Fruit fly (Drosophila melanogaster): ENCODE measurements around the gene CG12617.
A peak's percentile ranks its signal among the peaks of the same experiment; 100 is the strongest.

The CG12617 gene

dm6 chr2L:20290665-20291064, 3.8 kb upstream of the CG12617 start:
- no peak for TF ChIP-seq CG7101 (tag; optimal IDR thresholded peaks at IDR 0.05)

- TF ChIP-seq Mnt (GFP tag; optimal IDR thresholded peaks at IDR 0.05) (no peak), cnc (optimal IDR thresholded peaks at IDR 0.05) (no peak)
Measured at dm6 chr2L:20293940-20294339, 553 bp upstream of the CG12617 start.

- no peak for TF ChIP-seq ovo (GFP tag; optimal IDR thresholded peaks at IDR 0.05)
- TF ChIP-seq Hr96 (GFP tag; optimal IDR thresholded peaks at IDR 0.05): no peak
- no peak for TF ChIP-seq CG5204 (GFP tag; optimal IDR thresholded peaks at IDR 0.05)
- TF ChIP-seq pad (GFP tag; optimal IDR thresholded peaks at IDR 0.05): no peak
- no peak for TF ChIP-seq CG12768 (GFP tag; optimal IDR thresholded peaks at IDR 0.05)
- TF ChIP-seq Clk (GFP tag; optimal IDR thresholded peaks at IDR 0.05): no peak
Measured at dm6 chr2L:20295860-20296259, 1.4 kb downstream of the CG12617 start.

- TF ChIP-seq ovo (GFP tag; optimal IDR thresholded peaks at IDR 0.05) (no peak), Hr96 (GFP tag; optimal IDR thresholded peaks at IDR 0.05) (no peak), CG7045 (GFP tag; optimal IDR thresholded peaks at IDR 0.05) (no peak), CG12768 (GFP tag; optimal IDR thresholded peaks at IDR 0.05) (no peak), CG33017 (tag; optimal IDR thresholded peaks at IDR 0.05) (no peak), CG7101 (tag; optimal IDR thresholded peaks at IDR 0.05) (no peak), pad (GFP tag; optimal IDR thresholded peaks at IDR 0.05) (no peak), CG11617 (GFP tag; optimal IDR thresholded peaks at IDR 0.05) (no peak), CG5204 (GFP tag; optimal IDR thresholded peaks at IDR 0.05) (no peak)
Measured at dm6 chr2L:20296946-20297345, 2.5 kb downstream of the CG12617 start.

dm6 chr2L:20310751-20311387, 16.4 kb downstream of the CG12617 start, which contains the start of gene spir:
Gene spir (plus strand): TSS chr2L:20311219.
- TF ChIP-seq ovo (GFP tag; optimal IDR thresholded peaks at IDR 0.05) (no peak), pad (GFP tag; optimal IDR thresholded peaks at IDR 0.05) (peak; percentile 11), Hr96 (GFP tag; optimal IDR thresholded peaks at IDR 0.05) (no peak), Clk (GFP tag; optimal IDR thresholded peaks at IDR 0.05) (no peak), CG33017 (tag; optimal IDR thresholded peaks at IDR 0.05) (peak; percentile 6), CG14711 (tag; optimal IDR thresholded peaks at IDR 0.05) (peak; percentile 34), tj (GFP tag; optimal IDR thresholded peaks at IDR 0.05) (no peak), CG7101 (tag; optimal IDR thresholded peaks at IDR 0.05) (peak; percentile 41), bab1 (GFP tag; optimal IDR thresholded peaks at IDR 0.05) (peak; percentile 1), kay (GFP tag; ENCODE audit: borderline replicate concordance) (peak; percentile 42), CG7045 (GFP tag; optimal IDR thresholded peaks at IDR 0.05) (peak; percentile 8), cic (GFP tag; optimal IDR thresholded peaks at IDR 0.05) (peak; percentile 16), CG12768 (GFP tag; optimal IDR thresholded peaks at IDR 0.05) (no peak), CG11617 (GFP tag; optimal IDR thresholded peaks at IDR 0.05) (peak; percentile 25), Mnt (GFP tag; optimal IDR thresholded peaks at IDR 0.05) (peak; percentile 41)

dm6 chr2L:20313117-20313645, 18.7 kb downstream of the CG12617 start:
- no peak for TF ChIP-seq bab1 (GFP tag; optimal IDR thresholded peaks at IDR 0.05)

dm6 chr2L:20314693-20315268, 20.3 kb downstream of the CG12617 start:
- no peak for TF ChIP-seq cnc (optimal IDR thresholded peaks at IDR 0.05)
- TF ChIP-seq cic (GFP tag; optimal IDR thresholded peaks at IDR 0.05): no peak
- TF ChIP-seq ovo (GFP tag; optimal IDR thresholded peaks at IDR 0.05): no peak
- no peak for TF ChIP-seq tj (GFP tag; optimal IDR thresholded peaks at IDR 0.05)
- no peak for TF ChIP-seq CG14711 (tag; optimal IDR thresholded peaks at IDR 0.05)
- no peak for TF ChIP-seq kay (GFP tag; ENCODE audit: borderline replicate concordance)
- no peak for TF ChIP-seq CG33017 (tag; optimal IDR thresholded peaks at IDR 0.05)
- TF ChIP-seq CG7045 (GFP tag; optimal IDR thresholded peaks at IDR 0.05): no peak
- TF ChIP-seq CG7101 (tag; optimal IDR thresholded peaks at IDR 0.05): no peak

dm6 chr2L:20321207-20321773, 26.8 kb downstream of the CG12617 start:
- TF ChIP-seq tj (GFP tag; optimal IDR thresholded peaks at IDR 0.05) (peak; percentile 97), bab1 (GFP tag; optimal IDR thresholded peaks at IDR 0.05) (no peak)
